Worm (Caenorhabditis elegans) whole organism, L4 larva: ENCODE data around the gene nas-27.

Source experiments
- ces-1 ChIP-seq: fragments of 150-350 bp; sonication (generic microtip); optimal IDR thresholded peaks from 4 replicates; lab custom pipeline; 2014; ENCODE audit warnings: missing biosample characterization, missing genetic modification reagents, missing genetic modification characterization
- fos-1 ChIP-seq: fragments of 150-350 bp; optimal IDR thresholded peaks from 2 replicates; lab custom pipeline; 2014; ENCODE audit warnings: missing biosample characterization, missing genetic modification characterization

DNA sequence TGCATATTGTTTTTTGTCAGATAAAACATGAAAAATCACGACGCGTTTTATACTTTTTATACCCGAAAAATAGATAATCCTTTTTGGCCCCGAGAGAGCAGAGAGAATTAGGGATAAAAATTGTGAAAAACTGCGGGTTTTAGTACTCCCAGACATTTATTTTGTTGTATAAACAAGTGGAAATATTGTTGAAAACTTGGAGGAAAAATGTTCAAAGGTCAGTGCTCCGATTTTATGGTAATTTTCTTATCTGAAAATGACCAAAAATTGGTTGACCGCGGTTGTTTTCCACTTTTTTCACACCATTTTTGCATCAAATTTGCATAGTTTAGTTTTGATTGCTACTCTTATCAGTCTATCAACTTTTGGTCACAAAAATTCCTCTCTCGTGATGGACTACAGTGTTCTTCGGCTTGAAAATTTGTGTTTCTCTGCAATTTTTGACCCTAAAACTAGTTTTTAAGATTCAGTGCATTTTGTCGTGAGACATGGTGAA lies 7.0 kb downstream of the nas-27 start, which contains the start of gene dlhd-1:
- TF ChIP-seq ces-1 (GFP tag; lab: Kevin White, UChicago) (no peak), fos-1 (no peak)
